Fruit fly (Drosophila melanogaster) whole organism, embryonic: ENCODE measurements around the gene CG42538.
A peak's percentile ranks its signal among the peaks of the same experiment; 100 is the strongest.

Experiments used
- Aef1 ChIP-seq: fragments of 200-800 bp; sonication (Bioruptor generic); IDR thresholded peaks from 3 replicates; pipeline ENCODE4 v1.3.6; 2022; ENCODE audit warnings: missing biosample characterization, missing genetic modification characterization
- B-H1 ChIP-seq: fragments of 200-800 bp; sonication (Bioruptor generic); IDR thresholded peaks from 3 replicates; pipeline ENCODE4 v1.3.6; 2022; ENCODE audit warnings: missing biosample characterization, missing genetic modification characterization
- Bteb2 ChIP-seq: fragments of 200-800 bp; sonication (Bioruptor generic); optimal IDR thresholded peaks from 2 replicates; lab custom pipeline; 2016; ENCODE audit warnings: missing biosample characterization, missing genetic modification characterization
- C15 ChIP-seq: fragments of 200-800 bp; sonication (Bioruptor generic); IDR thresholded peaks from 3 replicates; pipeline ENCODE4 v1.3.6; 2022; ENCODE audit warnings: missing biosample characterization, missing genetic modification characterization
- CG10366 ChIP-seq: fragments of 200-800 bp; sonication (Bioruptor generic); IDR thresholded peaks from 2 replicates; pipeline ENCODE4 v1.3.6; 2022; ENCODE audit warnings: missing biosample characterization, missing genetic modification characterization
- CG11456 ChIP-seq: fragments of 200-800 bp; sonication (Bioruptor generic); IDR thresholded peaks from 3 replicates; pipeline ENCODE4 v1.3.6; 2022; ENCODE audit warnings: missing biosample characterization, missing genetic modification characterization
- CG11504 ChIP-seq: fragments of 200-800 bp; sonication (Bioruptor generic); optimal IDR thresholded peaks from 3 replicates; lab custom pipeline; 2019; ENCODE audit warnings: missing biosample characterization, mild to moderate bottlenecking, missing genetic modification characterization, moderate library complexity
- CG12391 ChIP-seq: fragments of 200-800 bp; sonication (Bioruptor generic); optimal IDR thresholded peaks from 3 replicates; lab custom pipeline; 2018; ENCODE audit warnings: missing biosample characterization, mild to moderate bottlenecking, missing genetic modification characterization, moderate library complexity
- CG13775 ChIP-seq: fragments of 200-800 bp; sonication (Bioruptor generic); optimal IDR thresholded peaks from 3 replicates; lab custom pipeline; 2017; ENCODE audit warnings: missing biosample characterization, mild to moderate bottlenecking, missing genetic modification characterization
- CG14667 ChIP-seq: fragments of 200-800 bp; sonication (Bioruptor generic); IDR thresholded peaks from 2 replicates; pipeline ENCODE4 v1.3.6; 2022; ENCODE audit warnings: missing biosample characterization, missing genetic modification characterization
- CG14710 ChIP-seq: fragments of 200-800 bp; sonication (Bioruptor generic); optimal IDR thresholded peaks from 3 replicates; lab custom pipeline; 2019; ENCODE audit warnings: missing biosample characterization, mild to moderate bottlenecking, missing genetic modification characterization, moderate library complexity
- CG15479 ChIP-seq: fragments of 200-800 bp; sonication (Bioruptor generic); optimal IDR thresholded peaks from 3 replicates; lab custom pipeline; 2019; ENCODE audit warnings: missing biosample characterization, mild to moderate bottlenecking, missing genetic modification characterization, moderate library complexity
- CG1603 ChIP-seq: fragments of 200-800 bp; sonication (Bioruptor generic); optimal IDR thresholded peaks from 2 replicates; lab custom pipeline; 2019; ENCODE audit warnings: missing biosample characterization, mild to moderate bottlenecking, missing genetic modification characterization, moderate library complexity
- CG2712 ChIP-seq: fragments of 200-800 bp; optimal IDR thresholded peaks from 3 replicates; lab custom pipeline; 2019; ENCODE audit warnings: missing biosample characterization, mild to moderate bottlenecking, missing genetic modification characterization, moderate library complexity
- CG31365 ChIP-seq: fragments of 200-800 bp; sonication (Bioruptor generic); optimal IDR thresholded peaks from 2 replicates; lab custom pipeline; 2018; ENCODE audit warnings: missing biosample characterization, mild to moderate bottlenecking, missing genetic modification characterization
- CG31388 ChIP-seq: fragments of 200-800 bp; sonication (Bioruptor generic); optimal IDR thresholded peaks from 2 replicates; lab custom pipeline; 2016; ENCODE audit warnings: missing biosample characterization, missing genetic modification characterization
- CG33557 ChIP-seq: fragments of 200-800 bp; sonication (Bioruptor generic); optimal IDR thresholded peaks from 2 replicates; lab custom pipeline; 2019; ENCODE audit warnings: missing biosample characterization, mild to moderate bottlenecking, missing genetic modification characterization, moderate library complexity
- CG4707 ChIP-seq: fragments of 200-800 bp; sonication (Bioruptor generic); optimal IDR thresholded peaks from 2 replicates; lab custom pipeline; 2018; ENCODE audit warnings: missing biosample characterization, mild to moderate bottlenecking, missing genetic modification characterization, moderate library complexity
- CG6765 ChIP-seq: fragments of 200-800 bp; sonication (Bioruptor generic); optimal IDR thresholded peaks from 3 replicates; lab custom pipeline; 2017; ENCODE audit warnings: missing biosample characterization, mild to moderate bottlenecking, missing genetic modification characterization
- CG6791 ChIP-seq: fragments of 200-800 bp; sonication (Bioruptor generic); IDR thresholded peaks from 3 replicates; pipeline ENCODE4 v1.3.6; 2022; ENCODE audit warnings: missing biosample characterization, missing genetic modification characterization; ENCODE audit not compliant: partially characterized antibody
- CG6813 ChIP-seq: fragments of 200-800 bp; sonication (Bioruptor generic); optimal IDR thresholded peaks from 2 replicates; lab custom pipeline; 2017; ENCODE audit warnings: missing biosample characterization, missing genetic modification characterization, mild to moderate bottlenecking, moderate library complexity, missing genetic modification reagents
- CG7745 ChIP-seq: fragments of 200-800 bp; sonication (Bioruptor generic); optimal IDR thresholded peaks from 2 replicates; lab custom pipeline; 2018; ENCODE audit warnings: missing biosample characterization, mild to moderate bottlenecking, missing genetic modification characterization, moderate library complexity
- Dad ChIP-seq: fragments of 200-800 bp; sonication (Bioruptor generic); optimal IDR thresholded peaks from 3 replicates; lab custom pipeline; 2016; ENCODE audit warnings: missing biosample characterization, missing genetic modification characterization
- Dfd ChIP-seq, 2 experiments: fragments of >200 bp; optimal IDR thresholded peaks; 2 replicates each; lab custom pipeline; 2017; ENCODE audit warnings: missing biosample characterization in 2 of 2, missing genetic modification characterization in 2 of 2
- Dp ChIP-seq: fragments of 200-800 bp; sonication (Bioruptor generic); optimal IDR thresholded peaks from 2 replicates; lab custom pipeline; 2018; ENCODE audit warnings: missing biosample characterization, mild to moderate bottlenecking, missing genetic modification characterization, moderate library complexity
- Fer1 ChIP-seq: fragments of 200-800 bp; sonication (Bioruptor generic); optimal IDR thresholded peaks from 2 replicates; lab custom pipeline; 2017; ENCODE audit warnings: missing biosample characterization, mild to moderate bottlenecking, missing genetic modification characterization
- Gug ChIP-seq: fragments of 200-800 bp; sonication (Bioruptor generic); IDR thresholded peaks from 4 replicates; pipeline ENCODE4 v1.3.6; 2022; ENCODE audit warnings: missing biosample characterization, missing genetic modification characterization
- HLHmδ ChIP-seq: fragments of 200-800 bp; sonication (Bioruptor generic); optimal IDR thresholded peaks from 2 replicates; lab custom pipeline; 2018; ENCODE audit warnings: missing biosample characterization, mild to moderate bottlenecking, missing genetic modification characterization, moderate library complexity
- MTF-1 ChIP-seq: fragments of 200-800 bp; sonication (Bioruptor generic); optimal IDR thresholded peaks from 2 replicates; lab custom pipeline; 2018; ENCODE audit warnings: missing biosample characterization, mild to moderate bottlenecking, missing genetic modification characterization, borderline replicate concordance
- Max ChIP-seq: fragments of 200-800 bp; sonication (Bioruptor generic); optimal IDR thresholded peaks from 2 replicates; lab custom pipeline; 2016; ENCODE audit warnings: missing biosample characterization, mild to moderate bottlenecking, missing genetic modification characterization
- Sin3A ChIP-seq: fragments of >200 bp; optimal IDR thresholded peaks from 2 replicates; lab custom pipeline; 2018
- ci ChIP-seq: fragments of 200-800 bp; sonication (Bioruptor generic); IDR thresholded peaks from 3 replicates; pipeline ENCODE4 v1.3.6; 2022; ENCODE audit warnings: missing biosample characterization, missing genetic modification characterization
- croc ChIP-seq: fragments of 200-800 bp; sonication (Bioruptor generic); conservative IDR thresholded peaks from 3 replicates; pipeline ENCODE4 v1.3.6; 2022; ENCODE audit warnings: missing biosample characterization, missing genetic modification characterization
- crp ChIP-seq, 2 experiments: fragments of 200-800 bp; sonication (Bioruptor generic); optimal IDR thresholded peaks; 2 replicates in 1 of 2; 3 replicates in 1 of 2; lab custom pipeline; 2017; ENCODE audit warnings: missing biosample characterization in 2 of 2, missing genetic modification characterization in 2 of 2, mild to moderate bottlenecking in 1 of 2, moderate library complexity in 1 of 2
- fd102C ChIP-seq: fragments of 200-800 bp; sonication (Bioruptor generic); optimal IDR thresholded peaks from 2 replicates; lab custom pipeline; 2018; ENCODE audit warnings: missing biosample characterization, mild to moderate bottlenecking, missing genetic modification characterization, moderate library complexity
- fru ChIP-seq: fragments of >200 bp; optimal IDR thresholded peaks from 2 replicates; lab custom pipeline; 2017
- grau ChIP-seq: fragments of 200-800 bp; optimal IDR thresholded peaks from 3 replicates; lab custom pipeline; 2019; ENCODE audit warnings: missing biosample characterization, mild to moderate bottlenecking, missing genetic modification characterization, moderate library complexity
- h ChIP-seq: fragments of >200 bp; optimal IDR thresholded peaks from 2 replicates; lab custom pipeline; 2017
- luna ChIP-seq: fragments of 200-800 bp; sonication (Bioruptor generic); optimal IDR thresholded peaks from 2 replicates; lab custom pipeline; 2016; ENCODE audit warnings: missing biosample characterization, missing genetic modification characterization
- mam ChIP-seq: fragments of 200-800 bp; sonication (Bioruptor generic); optimal IDR thresholded peaks from 3 replicates; lab custom pipeline; 2016; ENCODE audit warnings: missing biosample characterization, missing genetic modification characterization
- nerfin-1 ChIP-seq: fragments of 200-800 bp; sonication (Bioruptor generic); optimal IDR thresholded peaks from 3 replicates; lab custom pipeline; 2019; ENCODE audit warnings: missing biosample characterization, mild to moderate bottlenecking, missing genetic modification characterization, moderate library complexity
- nom ChIP-seq: fragments of 200-800 bp; sonication (Bioruptor generic); optimal IDR thresholded peaks from 2 replicates; lab custom pipeline; 2017; ENCODE audit warnings: missing biosample characterization, missing genetic modification characterization, mild to moderate bottlenecking, moderate library complexity, missing genetic modification reagents
- pb ChIP-seq: fragments of 200-800 bp; sonication (Bioruptor generic); optimal IDR thresholded peaks from 3 replicates; lab custom pipeline; 2016; ENCODE audit warnings: missing biosample characterization, missing genetic modification characterization
- run ChIP-seq: fragments of 200-800 bp; sonication (Bioruptor generic); optimal IDR thresholded peaks from 3 replicates; lab custom pipeline; 2018; ENCODE audit warnings: missing biosample characterization, mild to moderate bottlenecking, missing genetic modification characterization
- scrt ChIP-seq: fragments of 200-800 bp; sonication (Bioruptor generic); optimal IDR thresholded peaks from 2 replicates; lab custom pipeline; 2018; ENCODE audit warnings: missing biosample characterization, mild to moderate bottlenecking, missing genetic modification characterization, moderate library complexity
- sna ChIP-seq: fragments of 200-800 bp; sonication (Bioruptor generic); IDR thresholded peaks from 2 replicates; pipeline ENCODE4 v1.3.6; 2022; ENCODE audit warnings: missing biosample characterization, missing genetic modification characterization; ENCODE audit not compliant: partially characterized antibody
- sr ChIP-seq: fragments of 200-800 bp; sonication (Bioruptor generic); IDR thresholded peaks from 3 replicates; pipeline ENCODE4 v1.3.6; 2022; ENCODE audit warnings: missing biosample characterization, missing genetic modification characterization
- stwl ChIP-seq: fragments of 200-800 bp; sonication (Bioruptor generic); optimal IDR thresholded peaks from 3 replicates; lab custom pipeline; 2018; ENCODE audit warnings: missing biosample characterization, mild to moderate bottlenecking, missing genetic modification characterization, moderate library complexity
- tx ChIP-seq: fragments of 200-800 bp; sonication (Bioruptor generic); optimal IDR thresholded peaks from 2 replicates; lab custom pipeline; 2016; ENCODE audit warnings: missing biosample characterization, missing genetic modification characterization
- wdn ChIP-seq: fragments of 200-800 bp; sonication (Bioruptor generic); IDR thresholded peaks from 2 replicates; pipeline ENCODE4 v1.3.6; 2022; ENCODE audit warnings: missing biosample characterization, missing genetic modification characterization

The CG42538 gene

dm6 chr3L:16056101-16056891 is 22.0 kb downstream of the CG42538 start (continued):
- TF ChIP-seq CG4707 (GFP tag; lab: Kevin White, UChicago) (no peak), Max (GFP tag; lab: Kevin White, UChicago) (no peak), CG31365 (tag; lab: Kevin White, UChicago) (no peak), sna (GFP tag; lab: Robert Waterston, UW) (no peak), Dad (GFP tag; lab: Kevin White, UChicago) (no peak), h (no peak), CG12391 (tag; lab: Kevin White, UChicago) (no peak), CG11504 (peak; percentile 9), Dp (GFP tag; lab: Kevin White, UChicago) (no peak), CG31388 (GFP tag; lab: Kevin White, UChicago) (no peak), CG13775 (GFP tag; lab: Kevin White, UChicago) (no peak), nerfin-1 (no peak), scrt (GFP tag; lab: Kevin White, UChicago) (no peak), C15 (no peak), fru (lab: Kevin White, UChicago) (no peak), MTF-1 (GFP tag; lab: Kevin White, UChicago) (peak; percentile 7), CG6813 (GFP tag; lab: Kevin White, UChicago) (peak; percentile 61), CG7745 (peak; percentile 46), CG15479 (GFP tag; lab: Kevin White, UChicago) (no peak), CG10366 (GFP tag; lab: Robert Waterston, UW) (no peak), Aef1 (no peak), sr (no peak), croc (GFP tag; lab: Robert Waterston, UW) (no peak), Sin3A (no peak), ci (GFP tag; lab: Robert Waterston, UW) (no peak), tx (no peak), Gug (GFP tag; lab: Robert Waterston, UW) (no peak), CG14667 (GFP tag; lab: Robert Waterston, UW) (no peak), CG2712 (tag; lab: Kevin White, UChicago) (peak; percentile 22), CG11456 (no peak), stwl (peak; percentile 1), wdn (GFP tag; lab: Robert Waterston, UW) (no peak), HLHmδ (GFP tag; lab: Kevin White, UChicago) (peak; percentile 55), pb (GFP tag; lab: Kevin White, UChicago) (no peak), crp (GFP tag; optimal IDR thresholded peaks at IDR 0.05; lab: Kevin White, UChicago) (no peak), fd102C (GFP tag; lab: Kevin White, UChicago) (no peak), CG14710 (tag; lab: Kevin White, UChicago) (peak; percentile 54), mam (no peak), nom (GFP tag; lab: Kevin White, UChicago) (peak; percentile 39), CG6791 (GFP tag; lab: Robert Waterston, UW) (no peak), CG33557 (GFP tag; lab: Kevin White, UChicago) (peak; percentile 40), Dfd (GFP tag; optimal IDR thresholded peaks at IDR 0.05; lab: Kevin White, UChicago) (no peak), grau (tag; lab: Kevin White, UChicago) (no peak), Fer1 (GFP tag; lab: Kevin White, UChicago) (no peak), CG6765 (GFP tag; lab: Kevin White, UChicago) (no peak), CG1603 (peak; percentile 40), Bteb2 (GFP tag; lab: Kevin White, UChicago) (no peak), run (tag; lab: Kevin White, UChicago) (no peak), luna (no peak), B-H1 (GFP tag; lab: Robert Waterston, UW) (no peak)
